Fruit fly (Drosophila melanogaster): Measurements from ENCODE around the gene Rlb1.

DNA sequence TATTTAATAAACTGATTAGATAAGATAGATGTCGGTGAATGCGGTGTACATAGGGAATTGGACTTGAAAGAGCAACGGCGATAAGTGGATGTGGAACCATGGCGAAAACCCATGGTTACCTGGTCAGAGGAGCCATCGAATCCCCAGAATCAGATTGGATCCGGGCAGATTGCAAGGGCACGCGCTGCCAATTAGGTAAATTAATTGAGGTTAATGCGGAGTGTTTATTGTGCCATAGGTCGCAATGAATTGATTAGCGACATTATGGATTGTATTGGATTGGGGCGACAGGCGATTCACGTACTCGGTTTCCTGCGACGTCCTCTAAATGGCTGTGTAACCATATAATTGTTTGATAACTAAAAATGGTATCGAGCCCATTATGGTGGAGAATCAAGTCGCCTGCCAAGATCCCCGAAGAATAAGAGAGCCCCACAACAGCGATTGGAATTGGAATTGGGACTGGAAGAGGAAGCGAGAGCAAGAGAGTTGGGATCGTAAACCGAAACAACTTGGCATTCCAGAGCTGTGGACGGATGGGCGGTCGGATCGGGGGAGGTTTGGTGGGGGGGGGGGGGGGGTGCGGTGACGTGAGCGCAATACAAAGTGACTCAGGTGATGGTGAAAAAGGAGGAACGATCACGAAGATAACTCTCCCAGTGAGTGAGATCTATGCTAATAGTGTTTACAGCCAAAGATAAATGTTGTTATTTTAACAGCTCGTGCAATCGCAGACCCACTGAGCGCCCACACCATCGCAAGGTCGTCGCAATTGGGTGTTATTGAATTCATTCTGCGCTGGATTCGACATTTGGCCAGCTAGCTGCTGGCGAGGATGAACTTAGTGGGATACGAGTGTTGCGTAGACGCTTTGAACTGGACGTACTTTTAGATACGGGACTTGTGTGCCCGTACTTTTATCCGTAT, 11.4 kb upstream of the Rlb1 start:
- TF ChIP-seq CG8478 (optimal IDR thresholded peaks at IDR 0.05): no peak
- no peak for TF ChIP-seq Dll (optimal IDR thresholded peaks at IDR 0.05)

All from whole organism.